Worm (Caenorhabditis elegans) whole organism, young adult: ENCODE results near the gene wdr-4.

Source experiments
- B0035.1 ChIP-seq: sonication (generic microtip); optimal IDR thresholded peaks from 2 replicates; lab custom pipeline; 2016; ENCODE audit warnings: missing genetic modification characterization, mild to moderate bottlenecking, missing compliant biosample characterization, missing genotype, missing genetic modification reagents
- D2030.7 ChIP-seq: fragments of 200-800 bp; sonication (Bioruptor generic); IDR thresholded peaks from 2 replicates; pipeline ENCODE4 v1.3.6; 2022; ENCODE audit warnings: missing genetic modification reagents, missing genetic modification characterization, missing compliant biosample characterization
- F10E7.11 ChIP-seq: sonication (generic microtip); optimal IDR thresholded peaks from 2 replicates; lab custom pipeline; 2017; ENCODE audit warnings: mild to moderate bottlenecking, missing genetic modification characterization, moderate library complexity, missing compliant biosample characterization
- F33H1.4 ChIP-seq: fragments of 200-800 bp; sonication (Bioruptor generic); IDR thresholded peaks from 2 replicates; pipeline ENCODE4 v1.3.6; 2022; ENCODE audit warnings: missing genetic modification reagents, missing genetic modification characterization, missing compliant biosample characterization
- F52B5.7 ChIP-seq: sonication (generic microtip); optimal IDR thresholded peaks from 2 replicates; lab custom pipeline; 2016; ENCODE audit warnings: mild to moderate bottlenecking, missing genetic modification characterization, missing compliant biosample characterization
- F57C9.4 ChIP-seq: sonication (generic microtip); optimal IDR thresholded peaks from 2 replicates; lab custom pipeline; 2017; ENCODE audit warnings: mild to moderate bottlenecking, missing genetic modification characterization, missing compliant biosample characterization
- Y53F4B.3 ChIP-seq: fragments of 200-800 bp; sonication (Bioruptor generic); IDR thresholded peaks from 2 replicates; pipeline ENCODE4 v1.3.6; 2022; ENCODE audit warnings: missing genetic modification reagents, missing genetic modification characterization, missing compliant biosample characterization
- Y56A3A.18 ChIP-seq: fragments of 200-800 bp; sonication (Bioruptor generic); IDR thresholded peaks from 2 replicates; pipeline ENCODE4 v1.3.6; 2022; ENCODE audit warnings: missing genetic modification reagents, missing genetic modification characterization, missing compliant biosample characterization
- Y67H2A.10 ChIP-seq: fragments of 200-800 bp; sonication (Bioruptor generic); conservative IDR thresholded peaks from 2 replicates; pipeline ENCODE4 v1.3.6; 2022; ENCODE audit warnings: missing genetic modification reagents, missing genetic modification characterization, missing compliant biosample characterization
- athp-1 ChIP-seq: sonication (generic microtip); optimal IDR thresholded peaks from 2 replicates; lab custom pipeline; 2017; ENCODE audit warnings: mild to moderate bottlenecking, missing genetic modification characterization, missing compliant biosample characterization
- attf-3 ChIP-seq: fragments of 200-800 bp; sonication (Bioruptor generic); conservative IDR thresholded peaks from 2 replicates; pipeline ENCODE4 v1.3.6; 2022; ENCODE audit warnings: missing genetic modification reagents, missing genetic modification characterization, missing compliant biosample characterization
- ccch-3 ChIP-seq: fragments of 200-800 bp; sonication (Bioruptor generic); optimal IDR thresholded peaks from 2 replicates; lab custom pipeline; 2018; ENCODE audit warnings: mild to moderate bottlenecking, missing genetic modification characterization, missing compliant biosample characterization
- cebp-2 ChIP-seq: fragments of 200-800 bp; sonication (Bioruptor generic); IDR thresholded peaks from 2 replicates; pipeline ENCODE4 v1.3.6; 2022; ENCODE audit warnings: missing genetic modification characterization, missing compliant biosample characterization
- ceh-100 ChIP-seq: fragments of 200-800 bp; sonication (Bioruptor generic); IDR thresholded peaks from 2 replicates; pipeline ENCODE4 v1.3.6; 2022; ENCODE audit warnings: missing genetic modification reagents, missing genetic modification characterization, missing compliant biosample characterization
- ceh-40 ChIP-seq: fragments of 200-800 bp; sonication (Bioruptor generic); IDR thresholded peaks from 2 replicates; pipeline ENCODE4 v1.3.6; 2022; ENCODE audit warnings: missing genetic modification characterization, missing compliant biosample characterization
- dpff-1 ChIP-seq: sonication (generic microtip); optimal IDR thresholded peaks from 2 replicates; lab custom pipeline; 2017; ENCODE audit warnings: mild to moderate bottlenecking, missing genetic modification characterization, missing compliant biosample characterization
- dpl-1 ChIP-seq: fragments of 150-350 bp; optimal IDR thresholded peaks from 2 replicates; lab custom pipeline; 2014; ENCODE audit warnings: missing biosample characterization, missing genetic modification reagents, missing genetic modification characterization
- ekl-4 ChIP-seq: fragments of 200-800 bp; sonication (Bioruptor generic); IDR thresholded peaks from 2 replicates; pipeline ENCODE4 v1.3.6; 2022; ENCODE audit warnings: missing genetic modification reagents, missing genetic modification characterization, missing compliant biosample characterization
- ets-4 ChIP-seq: fragments of 200-800 bp; sonication (Bioruptor generic); optimal IDR thresholded peaks from 2 replicates; lab custom pipeline; 2018; ENCODE audit warnings: mild to moderate bottlenecking, missing genetic modification characterization, missing compliant biosample characterization
- him-1 ChIP-seq: sonication (generic microtip); optimal IDR thresholded peaks from 2 replicates; lab custom pipeline; 2016; ENCODE audit warnings: missing genotype, missing genetic modification reagents, missing genetic modification characterization, missing compliant biosample characterization
- hlh-12 ChIP-seq: sonication (generic microtip); optimal IDR thresholded peaks from 2 replicates; lab custom pipeline; 2016; ENCODE audit warnings: missing genetic modification characterization, missing compliant biosample characterization
- hlh-26 ChIP-seq: fragments of 200-800 bp; sonication (Bioruptor generic); conservative IDR thresholded peaks from 2 replicates; pipeline ENCODE4 v1.3.6; 2022; ENCODE audit warnings: missing genetic modification reagents, missing genetic modification characterization, missing compliant biosample characterization
- hmg-1.2 ChIP-seq: fragments of 200-800 bp; sonication (Bioruptor generic); IDR thresholded peaks from 2 replicates; pipeline ENCODE4 v1.3.6; 2022; ENCODE audit warnings: missing genetic modification reagents, missing genetic modification characterization, missing compliant biosample characterization
- lag-1 ChIP-seq: fragments of 200-800 bp; sonication (Bioruptor generic); IDR thresholded peaks from 2 replicates; pipeline ENCODE4 v1.3.6; 2022; ENCODE audit warnings: missing genetic modification reagents, missing genetic modification characterization, missing compliant biosample characterization
- let-526 ChIP-seq: fragments of 200-800 bp; sonication (Bioruptor generic); IDR thresholded peaks from 2 replicates; pipeline ENCODE4 v1.3.6; 2022; ENCODE audit warnings: missing genetic modification reagents, missing genetic modification characterization, missing compliant biosample characterization
- lin-26 ChIP-seq: fragments of 200-800 bp; sonication (Bioruptor generic); IDR thresholded peaks from 2 replicates; pipeline ENCODE4 v1.3.6; 2022; ENCODE audit warnings: missing genetic modification reagents, missing genetic modification characterization, missing compliant biosample characterization
- lin-54 ChIP-seq: fragments of 200-800 bp; sonication (Bioruptor generic); optimal IDR thresholded peaks from 2 replicates; lab custom pipeline; 2018; ENCODE audit warnings: mild to moderate bottlenecking, missing genetic modification characterization, missing compliant biosample characterization
- madf-10 ChIP-seq: sonication (generic microtip); optimal IDR thresholded peaks from 2 replicates; lab custom pipeline; 2016; ENCODE audit warnings: mild to moderate bottlenecking, missing genetic modification characterization, missing compliant biosample characterization
- madf-3 ChIP-seq: fragments of 200-800 bp; sonication (Bioruptor generic); IDR thresholded peaks from 2 replicates; pipeline ENCODE4 v1.3.6; 2022; ENCODE audit warnings: missing genetic modification reagents, missing genetic modification characterization, missing compliant biosample characterization
- madf-8 ChIP-seq: fragments of 200-800 bp; sonication (Bioruptor generic); conservative IDR thresholded peaks from 2 replicates; pipeline ENCODE4 v1.3.6; 2022; ENCODE audit warnings: missing genetic modification reagents, missing genetic modification characterization, missing compliant biosample characterization
- mcd-1 ChIP-seq: fragments of 200-800 bp; sonication (Bioruptor generic); IDR thresholded peaks from 2 replicates; pipeline ENCODE4 v1.3.6; 2022; ENCODE audit warnings: missing genetic modification reagents, missing genetic modification characterization, missing compliant biosample characterization
- nhr-120 ChIP-seq: fragments of 200-800 bp; sonication (Bioruptor generic); IDR thresholded peaks from 2 replicates; pipeline ENCODE4 v1.3.6; 2022; ENCODE audit warnings: missing genetic modification characterization, missing compliant biosample characterization
- nhr-80 ChIP-seq: sonication (generic microtip); optimal IDR thresholded peaks from 2 replicates; lab custom pipeline; 2016; ENCODE audit warnings: missing genetic modification characterization, missing compliant biosample characterization
- snpc-1.1 ChIP-seq: sonication (generic microtip); optimal IDR thresholded peaks from 2 replicates; lab custom pipeline; 2017; ENCODE audit warnings: missing genetic modification characterization, mild to moderate bottlenecking, missing compliant biosample characterization, antibody characterized with exemption, moderate library complexity, missing genotype, missing genetic modification reagents; ENCODE audit not compliant: insufficient read depth
- tlf-1 ChIP-seq: fragments of 200-800 bp; sonication (Bioruptor generic); optimal IDR thresholded peaks from 2 replicates; lab custom pipeline; 2018; ENCODE audit warnings: mild to moderate bottlenecking, missing genetic modification characterization, missing compliant biosample characterization
- unc-130 ChIP-seq: sonication (generic microtip); optimal IDR thresholded peaks from 2 replicates; lab custom pipeline; 2016; ENCODE audit warnings: missing genetic modification reagents, missing genetic modification characterization, missing compliant biosample characterization
- unc-62 ChIP-seq: fragments of 150-350 bp; optimal IDR thresholded peaks from 2 replicates; lab custom pipeline; 2014; ENCODE audit warnings: missing biosample characterization, missing genetic modification reagents, missing genetic modification characterization
- xnd-1 ChIP-seq: sonication (generic microtip); optimal IDR thresholded peaks from 2 replicates; lab custom pipeline; 2016; ENCODE audit warnings: missing genotype, missing genetic modification reagents, missing genetic modification characterization, missing compliant biosample characterization
- zim-3 ChIP-seq: sonication (generic microtip); optimal IDR thresholded peaks from 2 replicates; lab custom pipeline; 2017; ENCODE audit warnings: mild to moderate bottlenecking, missing genetic modification characterization, moderate library complexity, missing compliant biosample characterization
- ztf-26 ChIP-seq: sonication (generic microtip); optimal IDR thresholded peaks from 2 replicates; lab custom pipeline; 2017; ENCODE audit warnings: missing genetic modification characterization, missing compliant biosample characterization
- ztf-6 ChIP-seq: fragments of 200-800 bp; sonication (Bioruptor generic); IDR thresholded peaks from 2 replicates; pipeline ENCODE4 v1.3.6; 2022; ENCODE audit warnings: missing genetic modification reagents, missing genetic modification characterization, missing compliant biosample characterization

wdr-4 gene

DNA sequence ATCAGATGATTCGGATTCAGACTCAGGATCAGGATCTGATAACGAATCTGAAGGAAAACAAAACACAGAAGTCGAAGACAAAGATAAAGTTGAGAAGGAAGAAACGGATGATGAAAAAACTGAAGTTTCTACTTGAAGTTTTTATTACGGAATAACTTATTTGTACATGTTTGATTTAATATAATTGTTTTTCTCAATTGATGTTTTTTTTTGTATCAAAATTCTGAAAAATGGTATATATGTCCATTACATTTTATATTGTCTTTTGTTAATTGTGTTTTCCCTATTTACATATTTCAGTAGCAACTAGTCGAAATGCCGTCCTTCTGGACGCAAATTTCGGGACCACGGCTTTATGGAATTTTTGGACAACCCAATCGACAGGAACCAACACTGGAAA, 2.5 kb upstream of the wdr-4 start, which contains the start of gene F37A4.1:
F37A4.1 (plus strand) TSS at position 301 of the 400 bp plus-strand sequence.
- TF ChIP-seq Y67H2A.10 (GFP tag; lab: Robert Waterston, UW) = no peak
- no peak for TF ChIP-seq hmg-1.2
- 0 out of 2 replicates have a peak, but pooled peaks have one; percentile 43 for TF ChIP-seq attf-3 (GFP tag; lab: Robert Waterston, UW)
- TF ChIP-seq, all 124 proteins: peak for 1

DNA sequence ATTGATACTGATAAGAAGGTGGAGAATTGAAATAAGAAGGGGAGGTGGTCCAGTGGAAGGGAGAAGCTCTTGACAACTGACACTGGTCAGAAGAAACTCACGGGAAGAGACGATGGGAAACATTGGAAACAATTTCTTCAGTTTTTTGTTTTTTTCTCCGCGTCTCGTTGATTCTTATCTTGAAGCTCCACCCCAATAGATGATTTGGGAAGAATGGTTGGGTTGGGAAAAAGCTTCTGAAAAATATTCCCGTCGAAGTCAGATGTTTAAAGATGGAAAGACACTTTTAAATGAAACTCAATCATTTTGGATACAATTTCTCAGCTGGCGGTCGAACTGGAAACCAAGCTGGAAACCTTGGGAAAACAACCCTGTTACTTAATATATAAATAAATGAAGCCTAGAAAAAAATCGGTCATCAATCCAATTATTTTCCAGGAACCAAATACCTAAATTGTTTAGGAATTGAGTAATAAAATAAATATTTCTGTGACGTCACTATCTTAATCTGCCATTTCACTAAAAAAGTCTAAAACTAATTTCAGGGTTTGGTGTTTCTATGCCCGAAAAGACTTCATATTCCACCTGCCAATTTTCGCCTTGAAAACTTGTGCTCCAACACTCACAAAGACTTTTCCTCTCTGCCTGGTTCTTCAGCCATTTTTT, 4.7 kb downstream of the wdr-4 start, which contains the start of the genes Y102E9.5 and odr-4:
Y102E9.5 (minus strand) TSS at position 101 of the 666 bp plus-strand sequence.
odr-4 (plus strand) TSS at position 616 of the 666 bp plus-strand sequence.
- peak; percentile 4 for TF ChIP-seq nhr-80
- no peak for TF ChIP-seq nhr-120 (GFP tag; lab: Robert Waterston, UW)
- no peak for TF ChIP-seq B0035.1

ce11 chrIII:6731285-6731684, 5.7 kb downstream of the wdr-4 start:
- no peak for TF ChIP-seq zim-3 (tag; lab: Kevin White, UChicago)
- 0 out of 2 replicates have a peak, but pooled peaks have one; percentile 15 for TF ChIP-seq mcd-1 (GFP tag; lab: Robert Waterston, UW)

ce11 chrIII:6734420-6734819, 8.8 kb downstream of the wdr-4 start, which contains the start of gene Y102E9.3:
Y102E9.3 (minus strand) TSS chrIII:6734520.
- no peak for TF ChIP-seq F10E7.11 (tag; lab: Kevin White, UChicago)
- TF ChIP-seq Y53F4B.3 (GFP tag; lab: Robert Waterston, UW) = no peak
- no peak for TF ChIP-seq lag-1
- no peak for TF ChIP-seq ceh-100 (GFP tag; lab: Robert Waterston, UW)
- TF ChIP-seq ceh-40 (GFP tag; lab: Robert Waterston, UW) = no peak
- no peak for TF ChIP-seq Y56A3A.18 (GFP tag; lab: Robert Waterston, UW)
- no peak for TF ChIP-seq ets-4 (GFP tag; lab: Kevin White, UChicago)
- no peak for TF ChIP-seq xnd-1

- TF ChIP-seq madf-3 = no peak
- TF ChIP-seq lin-54 = no peak
- TF ChIP-seq ets-4 (GFP tag; lab: Kevin White, UChicago) = no peak
- TF ChIP-seq F33H1.4 = no peak
- TF ChIP-seq F57C9.4 (tag; lab: Kevin White, UChicago) = no peak
- TF ChIP-seq ccch-3 (GFP tag; lab: Kevin White, UChicago) = no peak
- TF ChIP-seq snpc-1.1 (tag; lab: Kevin White, UChicago) = no peak
- TF ChIP-seq ztf-26 (tag; lab: Kevin White, UChicago) = no peak
- no peak for TF ChIP-seq unc-130 (GFP tag; lab: Kevin White, UChicago)
- no peak for TF ChIP-seq lin-26 (GFP tag; lab: Robert Waterston, UW)
- no peak for TF ChIP-seq zim-3 (tag; lab: Kevin White, UChicago)
- TF ChIP-seq F52B5.7 (tag; lab: Kevin White, UChicago) = no peak
- TF ChIP-seq tlf-1 (GFP tag; lab: Kevin White, UChicago) = no peak
These were observed 11.0 kb downstream of the wdr-4 start, which contains the start of gene Y102E9.6 for ce11 chrIII:6736566-6736965. Y102E9.6 (minus strand) TSS chrIII:6736666.

ce11 chrIII:6736971-6737370, 11.4 kb downstream of the wdr-4 start, which contains the start of gene K07E12.2:
K07E12.2 (plus strand) TSS chrIII:6737271.
- TF ChIP-seq athp-1 (no peak), D2030.7 (GFP tag; lab: Robert Waterston, UW) (no peak), attf-3 (GFP tag; lab: Robert Waterston, UW) (no peak), hmg-1.2 (no peak), madf-8 (no peak), hlh-26 (GFP tag; lab: Robert Waterston, UW) (no peak), him-1 (tag; lab: Kevin White, UChicago) (no peak), dpl-1 (GFP tag; lab: Kevin White, UChicago) (no peak), unc-62 (GFP tag; lab: Kevin White, UChicago) (no peak), cebp-2 (GFP tag; lab: Robert Waterston, UW) (no peak), dpff-1 (tag; lab: Kevin White, UChicago) (no peak), let-526 (no peak), ztf-6 (GFP tag; lab: Robert Waterston, UW) (no peak), madf-10 (tag; lab: Kevin White, UChicago) (no peak), ekl-4 (GFP tag; lab: Robert Waterston, UW) (no peak), hlh-12 (tag; lab: Kevin White, UChicago) (no peak)
